Worm (Caenorhabditis elegans) whole organism, young adult: ENCODE data around the gene snf-7.

ENCODE experiments used
- B0261.1 ChIP-seq: sonication (generic microtip); optimal IDR thresholded peaks from 2 replicates; lab custom pipeline; 2016; ENCODE audit warnings: mild to moderate bottlenecking, missing genetic modification characterization, moderate library complexity, missing compliant biosample characterization
- C06A6.2 ChIP-seq: fragments of 200-800 bp; sonication (Bioruptor generic); conservative IDR thresholded peaks from 2 replicates; pipeline ENCODE4 v1.3.6; 2022; ENCODE audit warnings: missing genetic modification characterization, missing compliant biosample characterization
- F57C9.4 ChIP-seq: sonication (generic microtip); optimal IDR thresholded peaks from 2 replicates; lab custom pipeline; 2017; ENCODE audit warnings: mild to moderate bottlenecking, missing genetic modification characterization, missing compliant biosample characterization
- K11D2.4 ChIP-seq: fragments of 200-800 bp; sonication (Bioruptor generic); IDR thresholded peaks from 2 replicates; pipeline ENCODE4 v1.3.6; 2022; ENCODE audit warnings: missing genetic modification reagents, missing genetic modification characterization, missing compliant biosample characterization
- T07F8.4 ChIP-seq: sonication (generic microtip); optimal IDR thresholded peaks from 2 replicates; lab custom pipeline; 2016; ENCODE audit warnings: mild to moderate bottlenecking, missing genetic modification characterization, moderate library complexity, missing compliant biosample characterization
- Y95B8A.8 ChIP-seq: fragments of 200-800 bp; sonication (Bioruptor generic); IDR thresholded peaks from 2 replicates; pipeline ENCODE4 v1.3.6; 2022; ENCODE audit warnings: missing genetic modification reagents, missing genetic modification characterization, missing compliant biosample characterization
- akir-1 ChIP-seq: fragments of 200-800 bp; sonication (Bioruptor generic); optimal IDR thresholded peaks from 2 replicates; lab custom pipeline; 2018; ENCODE audit warnings: mild to moderate bottlenecking, missing genetic modification characterization, moderate library complexity, missing compliant biosample characterization
- aptf-2 ChIP-seq: fragments of 200-800 bp; sonication (Bioruptor generic); conservative IDR thresholded peaks from 2 replicates; pipeline ENCODE4 v1.3.6; 2022; ENCODE audit warnings: missing genetic modification reagents, missing genetic modification characterization, missing compliant biosample characterization
- aptf-3 ChIP-seq: fragments of 200-800 bp; sonication (Bioruptor generic); IDR thresholded peaks from 2 replicates; pipeline ENCODE4 v1.3.6; 2022; ENCODE audit warnings: missing genetic modification characterization, missing compliant biosample characterization
- attf-3 ChIP-seq: fragments of 200-800 bp; sonication (Bioruptor generic); conservative IDR thresholded peaks from 2 replicates; pipeline ENCODE4 v1.3.6; 2022; ENCODE audit warnings: missing genetic modification reagents, missing genetic modification characterization, missing compliant biosample characterization
- attf-6 ChIP-seq: fragments of 200-800 bp; sonication (Bioruptor generic); IDR thresholded peaks from 2 replicates; pipeline ENCODE4 v1.3.6; 2022; ENCODE audit warnings: missing genetic modification reagents, missing genetic modification characterization, missing compliant biosample characterization
- ceh-91 ChIP-seq: fragments of 200-800 bp; sonication (Bioruptor generic); IDR thresholded peaks from 2 replicates; pipeline ENCODE4 v1.3.6; 2022; ENCODE audit warnings: missing genetic modification reagents, missing genetic modification characterization, missing compliant biosample characterization
- chd-7 ChIP-seq: sonication (generic microtip); optimal IDR thresholded peaks from 2 replicates; lab custom pipeline; 2016; ENCODE audit warnings: mild to moderate bottlenecking, missing genetic modification characterization, moderate library complexity, missing compliant biosample characterization
- efl-1 ChIP-seq: fragments of 150-350 bp; optimal IDR thresholded peaks from 2 replicates; lab custom pipeline; 2014; ENCODE audit warnings: missing biosample characterization, missing genetic modification reagents, missing genetic modification characterization
- ets-4 ChIP-seq: fragments of 200-800 bp; sonication (Bioruptor generic); optimal IDR thresholded peaks from 2 replicates; lab custom pipeline; 2018; ENCODE audit warnings: mild to moderate bottlenecking, missing genetic modification characterization, missing compliant biosample characterization
- hmg-20 ChIP-seq: fragments of 200-800 bp; sonication (Bioruptor generic); IDR thresholded peaks from 2 replicates; pipeline ENCODE4 v1.3.6; 2022; ENCODE audit warnings: missing genetic modification reagents, missing genetic modification characterization, missing compliant biosample characterization
- lag-1 ChIP-seq: fragments of 200-800 bp; sonication (Bioruptor generic); IDR thresholded peaks from 2 replicates; pipeline ENCODE4 v1.3.6; 2022; ENCODE audit warnings: missing genetic modification reagents, missing genetic modification characterization, missing compliant biosample characterization
- let-526 ChIP-seq: fragments of 200-800 bp; sonication (Bioruptor generic); IDR thresholded peaks from 2 replicates; pipeline ENCODE4 v1.3.6; 2022; ENCODE audit warnings: missing genetic modification reagents, missing genetic modification characterization, missing compliant biosample characterization
- lin-26 ChIP-seq: fragments of 200-800 bp; sonication (Bioruptor generic); IDR thresholded peaks from 2 replicates; pipeline ENCODE4 v1.3.6; 2022; ENCODE audit warnings: missing genetic modification reagents, missing genetic modification characterization, missing compliant biosample characterization
- madf-3 ChIP-seq: fragments of 200-800 bp; sonication (Bioruptor generic); IDR thresholded peaks from 2 replicates; pipeline ENCODE4 v1.3.6; 2022; ENCODE audit warnings: missing genetic modification reagents, missing genetic modification characterization, missing compliant biosample characterization
- madf-6 ChIP-seq: fragments of 200-800 bp; sonication (Bioruptor generic); IDR thresholded peaks from 2 replicates; pipeline ENCODE4 v1.3.6; 2022; ENCODE audit warnings: missing genetic modification reagents, missing genetic modification characterization, missing compliant biosample characterization
- mes-4 ChIP-seq: sonication (generic microtip); optimal IDR thresholded peaks from 2 replicates; lab custom pipeline; 2016; ENCODE audit warnings: missing genotype, missing genetic modification characterization, missing compliant biosample characterization
- mxl-1 ChIP-seq: sonication (generic microtip); optimal IDR thresholded peaks from 2 replicates; lab custom pipeline; 2016; ENCODE audit warnings: missing genetic modification characterization, missing compliant biosample characterization
- nfyb-1 ChIP-seq: fragments of 200-800 bp; sonication (Bioruptor generic); IDR thresholded peaks from 2 replicates; pipeline ENCODE4 v1.3.6; 2022; ENCODE audit warnings: missing genetic modification reagents, missing genetic modification characterization, missing compliant biosample characterization
- nhr-179 ChIP-seq: sonication (generic microtip); optimal IDR thresholded peaks from 2 replicates; lab custom pipeline; 2016; ENCODE audit warnings: mild to moderate bottlenecking, missing genetic modification characterization, missing compliant biosample characterization
- pbrm-1 ChIP-seq: fragments of 200-800 bp; sonication (Bioruptor generic); IDR thresholded peaks from 2 replicates; pipeline ENCODE4 v1.3.6; 2022; ENCODE audit warnings: missing genetic modification reagents, missing genetic modification characterization, missing compliant biosample characterization
- pha-4 ChIP-seq: fragments of 150-350 bp; sonication (generic microtip); optimal IDR thresholded peaks from 2 replicates; lab custom pipeline; 2014; ENCODE audit warnings: missing biosample characterization, missing genetic modification reagents, missing genetic modification characterization
- rpc-1 ChIP-seq, 2 experiments: fragments of 150-350 bp in 1 of 2; sonication (generic microtip) in 1 of 2; optimal IDR thresholded peaks; 2 replicates each; lab custom pipeline; 2014 to 2018; ENCODE audit warnings: missing biosample characterization in 1 of 2, missing genetic modification characterization in 1 of 2, missing genetic modification reagents in 1 of 2, missing genotype in 1 of 2
- sdz-38 ChIP-seq: sonication (generic microtip); optimal IDR thresholded peaks from 2 replicates; lab custom pipeline; 2016; ENCODE audit warnings: missing genotype, missing genetic modification characterization, missing compliant biosample characterization
- sea-2 ChIP-seq: fragments of 200-800 bp; sonication (Bioruptor generic); IDR thresholded peaks from 2 replicates; pipeline ENCODE4 v1.3.6; 2022; ENCODE audit warnings: missing genetic modification characterization, missing compliant biosample characterization
- snpc-1.3 ChIP-seq: sonication (generic microtip); optimal IDR thresholded peaks from 2 replicates; lab custom pipeline; 2017; ENCODE audit warnings: missing genetic modification characterization, mild to moderate bottlenecking, missing compliant biosample characterization, antibody characterized with exemption, moderate library complexity, missing genotype, missing genetic modification reagents; ENCODE audit not compliant: insufficient read depth
- snpc-4 ChIP-seq, 5 experiments: fragments of 150-350 bp in 1 of 5; sonication (generic microtip) in 4 of 5; optimal IDR thresholded peaks; 2 replicates each; lab custom pipeline; 2014 to 2018; ENCODE audit warnings: missing genetic modification characterization in 5 of 5, missing biosample characterization in 3 of 5, antibody characterized with exemption in 2 of 5, mild to moderate bottlenecking in 2 of 5, missing compliant biosample characterization in 2 of 5, missing genotype in 2 of 5, moderate library complexity in 2 of 5, missing genetic modification reagents in 1 of 5
- sptf-2 ChIP-seq: fragments of 200-800 bp; sonication (Bioruptor generic); optimal IDR thresholded peaks from 2 replicates; lab custom pipeline; 2018; ENCODE audit warnings: mild to moderate bottlenecking, missing genetic modification characterization, missing compliant biosample characterization
- tlf-1 ChIP-seq: fragments of 200-800 bp; sonication (Bioruptor generic); optimal IDR thresholded peaks from 2 replicates; lab custom pipeline; 2018; ENCODE audit warnings: mild to moderate bottlenecking, missing genetic modification characterization, missing compliant biosample characterization
- unc-62 ChIP-seq: fragments of 150-350 bp; optimal IDR thresholded peaks from 2 replicates; lab custom pipeline; 2014; ENCODE audit warnings: missing biosample characterization, missing genetic modification reagents, missing genetic modification characterization
- zfh-2 ChIP-seq: fragments of 200-800 bp; sonication (Bioruptor generic); conservative IDR thresholded peaks from 2 replicates; pipeline ENCODE4 v1.3.6; 2022; ENCODE audit warnings: missing genetic modification reagents, missing genetic modification characterization, missing compliant biosample characterization
- ztf-3 ChIP-seq: fragments of 200-800 bp; sonication (Bioruptor generic); optimal IDR thresholded peaks from 2 replicates; lab custom pipeline; 2018; ENCODE audit warnings: mild to moderate bottlenecking, missing genetic modification characterization, missing compliant biosample characterization
- ztf-6 ChIP-seq: fragments of 200-800 bp; sonication (Bioruptor generic); IDR thresholded peaks from 2 replicates; pipeline ENCODE4 v1.3.6; 2022; ENCODE audit warnings: missing genetic modification reagents, missing genetic modification characterization, missing compliant biosample characterization

Gene snf-7

DNA sequence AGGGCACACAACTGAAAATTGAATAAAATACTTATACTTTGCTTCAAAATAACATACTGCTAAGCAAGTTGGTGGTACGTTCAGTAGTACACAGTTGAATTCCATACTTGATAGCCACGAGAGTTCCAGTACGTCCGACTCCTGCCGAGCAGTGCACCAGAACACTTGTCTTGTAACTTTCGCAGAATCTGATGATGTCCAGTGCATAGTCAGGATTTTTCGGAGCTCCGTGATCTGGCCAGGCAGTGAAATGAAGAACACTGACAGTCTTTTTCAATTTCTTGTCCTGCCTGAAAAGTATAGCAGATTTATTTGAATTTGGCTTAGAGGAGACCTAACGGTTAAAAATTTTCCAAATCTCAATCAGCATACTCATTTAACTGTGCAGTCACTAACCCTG lies 44.7 kb downstream of the snf-7 start:
- TF ChIP-seq ets-4 (GFP tag; lab: Kevin White, UChicago): no peak
- TF ChIP-seq Y95B8A.8 (GFP tag; lab: Robert Waterston, UW): no peak
- TF ChIP-seq nhr-179 (tag; lab: Kevin White, UChicago): no peak
- TF ChIP-seq C06A6.2: no peak
- no peak for TF ChIP-seq efl-1
- TF ChIP-seq aptf-2 (GFP tag; lab: Robert Waterston, UW): no peak
- no peak for TF ChIP-seq lag-1 (GFP tag; lab: Robert Waterston, UW)
- no peak for TF ChIP-seq attf-3
- TF ChIP-seq hmg-20 (GFP tag; lab: Robert Waterston, UW): no peak
- no peak for TF ChIP-seq snpc-4 (GFP tag; optimal IDR thresholded peaks at IDR 0.05; lab: Kevin White, UChicago)
- TF ChIP-seq snpc-4 (tag; optimal IDR thresholded peaks at IDR 0.05; lab: Kevin White, UChicago): no peak
- no peak for TF ChIP-seq akir-1 (GFP tag; lab: Kevin White, UChicago)
- no peak for TF ChIP-seq ceh-91
- TF ChIP-seq sdz-38 (tag; lab: Kevin White, UChicago): no peak
- TF ChIP-seq let-526 (GFP tag; lab: Robert Waterston, UW): no peak
- TF ChIP-seq madf-6 (GFP tag; lab: Robert Waterston, UW): no peak
- TF ChIP-seq, all 124 proteins: peak for 0

DNA sequence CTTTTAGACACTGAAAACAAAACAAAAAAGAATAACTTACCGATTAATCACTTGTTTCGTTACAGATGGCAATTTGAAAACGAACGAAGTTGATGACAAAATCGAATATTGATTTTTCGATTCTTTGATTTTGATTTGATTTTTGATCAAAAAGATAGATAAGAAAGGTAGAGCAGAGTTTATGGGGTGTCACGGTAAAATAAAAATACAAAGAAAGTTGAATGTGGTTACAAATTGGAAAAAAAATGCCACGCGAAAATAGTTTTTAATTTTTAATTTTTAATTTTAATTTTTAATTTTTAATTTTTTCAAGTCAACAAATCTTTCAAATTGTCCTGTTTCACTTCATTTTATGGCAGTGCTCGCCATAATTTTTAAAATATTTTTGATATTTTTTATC lies 50.1 kb downstream of the snf-7 start, which contains the start of gene F54F12.1:
F54F12.1 (minus strand) TSS at position 101 of the 400 bp plus-strand sequence.
- no peak for TF ChIP-seq chd-7 (tag; lab: Kevin White, UChicago)
- TF ChIP-seq F57C9.4 (tag; lab: Kevin White, UChicago): no peak
- TF ChIP-seq nfyb-1 (GFP tag; lab: Robert Waterston, UW): no peak
- TF ChIP-seq attf-6 (GFP tag; lab: Robert Waterston, UW): no peak
- no peak for TF ChIP-seq pbrm-1
- TF ChIP-seq madf-3 (GFP tag; lab: Robert Waterston, UW): no peak
- no peak for TF ChIP-seq zfh-2
- no peak for TF ChIP-seq sptf-2 (GFP tag; lab: Kevin White, UChicago)
- TF ChIP-seq lin-26 (GFP tag; lab: Robert Waterston, UW): no peak
- no peak for TF ChIP-seq mxl-1 (tag; lab: Kevin White, UChicago)
- TF ChIP-seq ztf-3 (GFP tag; lab: Kevin White, UChicago): no peak
- TF ChIP-seq unc-62: no peak
- TF ChIP-seq rpc-1 (optimal IDR thresholded peaks at IDR 0.05; lab: Kevin White, UChicago): no peak
- no peak for TF ChIP-seq rpc-1 (tag; optimal IDR thresholded peaks at IDR 0.05; lab: Kevin White, UChicago)
- TF ChIP-seq B0261.1 (tag; lab: Kevin White, UChicago): no peak
- TF ChIP-seq, all 124 proteins: peak for 0

DNA sequence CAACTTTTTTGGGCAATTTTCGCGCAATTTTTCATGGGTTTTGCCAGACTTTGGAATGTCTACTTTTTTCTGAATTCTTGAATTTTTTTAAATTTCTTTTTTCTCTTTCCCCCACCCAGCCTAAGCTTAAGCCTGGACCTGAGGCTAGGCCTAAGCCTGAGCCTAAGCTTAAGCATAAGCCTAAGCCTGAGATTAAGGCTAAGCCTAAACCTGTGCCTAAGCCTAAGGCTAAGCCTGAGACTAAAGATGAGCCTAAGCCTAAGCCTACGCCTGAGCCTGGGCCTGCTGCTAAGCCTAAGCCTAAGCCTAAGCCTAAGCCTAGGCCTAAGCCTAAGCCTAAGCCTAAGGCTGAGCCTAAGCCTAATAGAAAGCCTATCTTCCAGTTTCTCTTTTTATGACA lies 51.0 kb downstream of the snf-7 start:
- TF ChIP-seq attf-3 (no peak), T07F8.4 (tag; lab: Kevin White, UChicago) (no peak), pha-4 (tag; lab: Kevin White, UChicago) (no peak), tlf-1 (GFP tag; lab: Kevin White, UChicago) (no peak), sea-2 (GFP tag; lab: Robert Waterston, UW) (no peak), mes-4 (tag; lab: Kevin White, UChicago) (no peak), snpc-1.3 (tag; lab: Kevin White, UChicago) (no peak), efl-1 (no peak), aptf-3 (GFP tag; lab: Robert Waterston, UW) (no peak), K11D2.4 (no peak), ztf-6 (GFP tag; lab: Robert Waterston, UW) (no peak), C06A6.2 (no peak)
